Worm (Caenorhabditis elegans) whole organism, early embryonic: Measurements from ENCODE around the gene Y45G5AM.5.

Experiments used
- B0310.2 ChIP-seq: sonication (generic microtip); optimal IDR thresholded peaks from 2 replicates; lab custom pipeline; 2016; ENCODE audit warnings: mild to moderate bottlenecking, missing genetic modification characterization, missing compliant biosample characterization
- F13C5.2 ChIP-seq: sonication (generic microtip); optimal IDR thresholded peaks from 2 replicates; lab custom pipeline; 2017; ENCODE audit warnings: mild to moderate bottlenecking, missing genetic modification characterization, inconsistent platforms, missing compliant biosample characterization
- aly-1 ChIP-seq: sonication (generic microtip); optimal IDR thresholded peaks from 2 replicates; lab custom pipeline; 2016; ENCODE audit warnings: missing genetic modification characterization, missing compliant biosample characterization
- ama-1 ChIP-seq: fragments of 150-350 bp; optimal IDR thresholded peaks from 2 replicates; lab custom pipeline; 2014
- ceh-13 ChIP-seq: fragments of 200-800 bp; sonication (Bioruptor generic); optimal IDR thresholded peaks from 2 replicates; lab custom pipeline; 2018; ENCODE audit warnings: mild to moderate bottlenecking, missing genetic modification characterization, missing compliant biosample characterization
- ceh-36 ChIP-seq: sonication (generic microtip); optimal IDR thresholded peaks from 2 replicates; lab custom pipeline; 2016; ENCODE audit warnings: missing genetic modification characterization, inconsistent platforms, missing compliant biosample characterization
- flt-1 ChIP-seq: fragments of 200-800 bp; sonication (Bioruptor generic); IDR thresholded peaks from 2 replicates; pipeline ENCODE4 v1.3.6; 2022; ENCODE audit warnings: missing genetic modification characterization, missing compliant biosample characterization
- hmbx-1 ChIP-seq: sonication (generic microtip); optimal IDR thresholded peaks from 2 replicates; lab custom pipeline; 2016; ENCODE audit warnings: mild to moderate bottlenecking, missing genetic modification characterization, missing compliant biosample characterization
- hmg-4 ChIP-seq: fragments of 200-800 bp; sonication (Bioruptor generic); optimal IDR thresholded peaks from 2 replicates; lab custom pipeline; 2018; ENCODE audit warnings: mild to moderate bottlenecking, missing genetic modification characterization, missing compliant biosample characterization
- hnd-1 ChIP-seq: sonication (generic microtip); optimal IDR thresholded peaks from 2 replicates; lab custom pipeline; 2016; ENCODE audit warnings: missing genetic modification characterization, missing compliant biosample characterization
- pes-1 ChIP-seq: fragments of 200-800 bp; sonication (Bioruptor generic); IDR thresholded peaks from 2 replicates; pipeline ENCODE4 v1.3.6; 2022; ENCODE audit warnings: missing genetic modification reagents, missing genetic modification characterization, missing compliant biosample characterization
- scrt-1 ChIP-seq: fragments of 200-800 bp; sonication (Bioruptor generic); IDR thresholded peaks from 2 replicates; pipeline ENCODE4 v1.3.6; 2022; ENCODE audit warnings: missing genetic modification characterization, missing compliant biosample characterization
- sea-1 ChIP-seq: fragments of 200-800 bp; sonication (Bioruptor generic); conservative IDR thresholded peaks from 2 replicates; pipeline ENCODE4 v1.3.6; 2022; ENCODE audit warnings: missing genetic modification characterization, missing compliant biosample characterization
- tbx-11 ChIP-seq: fragments of 200-800 bp; sonication (Bioruptor generic); IDR thresholded peaks from 2 replicates; pipeline ENCODE4 v1.3.6; 2022; ENCODE audit warnings: missing genetic modification characterization, missing compliant biosample characterization

- no peak for TF ChIP-seq sea-1 (GFP tag; lab: Robert Waterston, UW)
- no peak for TF ChIP-seq hmbx-1 (tag; lab: Kevin White, UChicago)
- TF ChIP-seq F13C5.2 (tag; lab: Kevin White, UChicago): no peak
- TF ChIP-seq ceh-13 (GFP tag; lab: Kevin White, UChicago): no peak
- TF ChIP-seq ama-1 (lab: Kevin White, UChicago): no peak
- TF ChIP-seq ceh-36 (tag; lab: Kevin White, UChicago): no peak
- TF ChIP-seq pes-1 (GFP tag; lab: Robert Waterston, UW): no peak
- no peak for TF ChIP-seq hnd-1
- TF ChIP-seq hmg-4 (GFP tag; lab: Kevin White, UChicago): no peak
- TF ChIP-seq aly-1 (tag; lab: Kevin White, UChicago): no peak
- TF ChIP-seq flt-1: no peak
- no peak for TF ChIP-seq scrt-1
- TF ChIP-seq tbx-11 (GFP tag; lab: Robert Waterston, UW): no peak
- TF ChIP-seq B0310.2 (tag; lab: Kevin White, UChicago): no peak
These were observed 32.8 kb upstream of the Y45G5AM.5 start, which contains the start of gene T05B4.13 for ce11 chrV:4127435-4127834.
